Fruit fly (Drosophila melanogaster) whole organism, wandering third instar larva: ENCODE measurements around the gene Porin2.

Experiments used
- CG32264 ChIP-seq: fragments of 200-800 bp; sonication (Bioruptor generic); optimal IDR thresholded peaks from 2 replicates; lab custom pipeline; 2016; ENCODE audit warnings: missing biosample characterization, missing genetic modification characterization
- CG9705 ChIP-seq: fragments of 200-800 bp; sonication (Bioruptor generic); optimal IDR thresholded peaks from 2 replicates; lab custom pipeline; 2018; ENCODE audit warnings: missing biosample characterization, mild to moderate bottlenecking, missing genetic modification characterization
- Dif ChIP-seq: fragments of 200-275, 200-300 bp; sonication (Bioruptor generic); optimal IDR thresholded peaks from 2 replicates; lab custom pipeline; 2018; ENCODE audit warnings: missing biosample characterization, missing genetic modification characterization; ENCODE audit not compliant: partially characterized antibody
- GATAd ChIP-seq: sonication (Bioruptor generic); optimal IDR thresholded peaks from 2 replicates; lab custom pipeline; 2016; ENCODE audit warnings: missing biosample characterization, missing genetic modification characterization
- HLH106 ChIP-seq: fragments of 200-800 bp; optimal IDR thresholded peaks from 3 replicates; lab custom pipeline; 2019; ENCODE audit warnings: missing biosample characterization, mild to moderate bottlenecking, missing genetic modification characterization, moderate library complexity
- Hnf4 ChIP-seq: fragments of 200-800 bp; sonication (Bioruptor generic); optimal IDR thresholded peaks from 2 replicates; lab custom pipeline; 2016; ENCODE audit warnings: missing biosample characterization, mild to moderate bottlenecking, missing genetic modification characterization
- Hr78 ChIP-seq: fragments of >200 bp; optimal IDR thresholded peaks from 2 replicates; lab custom pipeline; 2017; ENCODE audit warnings: missing biosample characterization, missing genetic modification characterization
- Hr83 ChIP-seq: fragments of 200-300 bp; sonication (Bioruptor generic); optimal IDR thresholded peaks from 2 replicates; lab custom pipeline; 2016; ENCODE audit warnings: missing biosample characterization, mild to moderate bottlenecking, missing genetic modification characterization, moderate library complexity; ENCODE audit not compliant: poor library complexity, severe bottlenecking
- Jra ChIP-seq: sonication (Bioruptor generic); optimal IDR thresholded peaks from 2 replicates; lab custom pipeline; 2016; ENCODE audit warnings: missing biosample characterization, missing genetic modification characterization
- Mio ChIP-seq: sonication (Bioruptor generic); optimal IDR thresholded peaks from 2 replicates; lab custom pipeline; 2016; ENCODE audit warnings: missing biosample characterization, missing genetic modification characterization
- Myc ChIP-seq: fragments of >200 bp; optimal IDR thresholded peaks from 2 replicates; lab custom pipeline; 2017
- N ChIP-seq: fragments of >200 bp; optimal IDR thresholded peaks from 2 replicates; lab custom pipeline; 2018; ENCODE audit warnings: missing biosample characterization, missing external identifiers, missing genetic modification characterization
- OdsH ChIP-seq: fragments of 200-800 bp; sonication (Bioruptor generic); optimal IDR thresholded peaks from 2 replicates; lab custom pipeline; 2016; ENCODE audit warnings: missing biosample characterization, mild to moderate bottlenecking, missing genetic modification characterization
- Rel ChIP-seq, 2 experiments: fragments of 200-800 bp; sonication (Bioruptor generic) in 1 of 2; optimal IDR thresholded peaks; 2 replicates in 1 of 2; 3 replicates in 1 of 2; lab custom pipeline; 2016 to 2019; ENCODE audit warnings: mild to moderate bottlenecking in 2 of 2, missing biosample characterization in 2 of 2, missing genetic modification characterization in 2 of 2, moderate library complexity in 1 of 2
- Sp1 ChIP-seq: fragments of 200-800 bp; sonication (Bioruptor generic); optimal IDR thresholded peaks from 3 replicates; lab custom pipeline; 2019; ENCODE audit warnings: missing biosample characterization, mild to moderate bottlenecking, missing genetic modification characterization, moderate library complexity
- Vsx2 ChIP-seq: fragments of 200-300, 225-300 bp; sonication (Bioruptor generic); optimal IDR thresholded peaks from 2 replicates; lab custom pipeline; 2018; ENCODE audit warnings: missing biosample characterization, missing genetic modification characterization; ENCODE audit not compliant: partially characterized antibody
- br ChIP-seq: fragments of 200-800 bp; sonication (Bioruptor generic); optimal IDR thresholded peaks from 2 replicates; lab custom pipeline; 2016; ENCODE audit warnings: missing biosample characterization, missing genetic modification characterization
- brk ChIP-seq: fragments of 200-800 bp; sonication (Bioruptor generic); optimal IDR thresholded peaks from 2 replicates; lab custom pipeline; 2016; ENCODE audit warnings: missing biosample characterization, mild to moderate bottlenecking, missing genetic modification characterization
- dl ChIP-seq, 2 experiments: fragments of 175-275, 200-275 bp in 1 of 2; fragments of 200-275 bp in 1 of 2; sonication (Bioruptor generic); optimal IDR thresholded peaks; lab custom pipeline; 2018; ENCODE audit warnings: mild to moderate bottlenecking in 2 of 2, missing biosample characterization in 2 of 2, missing genetic modification characterization in 2 of 2, moderate library complexity in 2 of 2; ENCODE audit not compliant: partially characterized antibody in 2 of 2, insufficient read depth in 1 of 2
- dmrt93B ChIP-seq: fragments of 200-800 bp; sonication (Bioruptor generic); optimal IDR thresholded peaks from 2 replicates; lab custom pipeline; 2018; ENCODE audit warnings: missing biosample characterization, mild to moderate bottlenecking, missing genetic modification characterization
- dsf ChIP-seq: sonication (Bioruptor generic); optimal IDR thresholded peaks from 2 replicates; lab custom pipeline; 2016; ENCODE audit warnings: missing biosample characterization, missing genetic modification characterization, borderline replicate concordance
- ey ChIP-seq: fragments of 200-800 bp; sonication (Bioruptor generic); optimal IDR thresholded peaks from 2 replicates; lab custom pipeline; 2016; ENCODE audit warnings: missing biosample characterization, missing genetic modification characterization
- foxo ChIP-seq, 2 experiments: fragments of 200-800 bp; sonication (Bioruptor generic); optimal IDR thresholded peaks; 2 replicates in 1 of 2; 3 replicates in 1 of 2; lab custom pipeline; 2016 to 2017; ENCODE audit warnings: missing biosample characterization in 2 of 2, missing genetic modification characterization in 2 of 2
- fru ChIP-seq: fragments of 200-800 bp; sonication (Bioruptor generic); optimal IDR thresholded peaks from 3 replicates; lab custom pipeline; 2016; ENCODE audit warnings: missing biosample characterization, mild to moderate bottlenecking, missing genetic modification characterization
- h ChIP-seq: fragments of 200-800 bp; sonication (Bioruptor generic); optimal IDR thresholded peaks from 3 replicates; lab custom pipeline; 2016; ENCODE audit warnings: missing biosample characterization, mild to moderate bottlenecking, missing genetic modification characterization
- jim ChIP-seq: fragments of 175-275, 200-325 bp; sonication (Bioruptor generic); optimal IDR thresholded peaks from 2 replicates; lab custom pipeline; 2016; ENCODE audit warnings: missing biosample characterization, mild to moderate bottlenecking, missing genetic modification characterization
- lola ChIP-seq: fragments of >200 bp; optimal IDR thresholded peaks from 2 replicates; lab custom pipeline; 2017; ENCODE audit warnings: missing biosample characterization, missing genetic modification characterization
- psq ChIP-seq: fragments of 200-800 bp; sonication (Bioruptor generic); optimal IDR thresholded peaks from 3 replicates; lab custom pipeline; 2017; ENCODE audit warnings: missing biosample characterization, mild to moderate bottlenecking, missing genetic modification characterization, moderate library complexity
- rgr ChIP-seq: fragments of 200-800 bp; sonication (Bioruptor generic); optimal IDR thresholded peaks from 3 replicates; lab custom pipeline; 2016; ENCODE audit warnings: missing biosample characterization, mild to moderate bottlenecking, missing genetic modification characterization
- sv ChIP-seq: fragments of 200-800 bp; sonication (Bioruptor generic); optimal IDR thresholded peaks from 3 replicates; lab custom pipeline; 2016; ENCODE audit warnings: missing biosample characterization, missing genetic modification characterization
- woc ChIP-seq: sonication (Bioruptor generic); optimal IDR thresholded peaks from 2 replicates; lab custom pipeline; 2016; ENCODE audit warnings: missing biosample characterization, mild to moderate bottlenecking, missing genetic modification characterization

The Porin2 gene

dm6 chr2L:10856328-10856942, 9.6 kb upstream of the Porin2 start, which contains the start of gene Dnz1:
Gene Dnz1 (minus strand): TSS chr2L:10856644.
- TF ChIP-seq Jra (GFP tag; lab: Kevin White, UChicago) (no peak), CG32264 (GFP tag; lab: Kevin White, UChicago) (no peak), Mio (GFP tag; lab: Kevin White, UChicago) (no peak), Sp1 (GFP tag; lab: Kevin White, UChicago) (peak; percentile 28), dsf (GFP tag; lab: Kevin White, UChicago) (no peak), Dif (no peak), dmrt93B (GFP tag; lab: Kevin White, UChicago) (no peak), foxo (GFP tag; optimal IDR thresholded peaks at IDR 0.05; lab: Kevin White, UChicago) (peak in 1 of 2 experiments; percentile 64), Hnf4 (GFP tag; lab: Kevin White, UChicago) (no peak), rgr (GFP tag; lab: Kevin White, UChicago) (peak; percentile 42), Hr83 (GFP tag; lab: Kevin White, UChicago) (no peak), dl (GFP tag; optimal IDR thresholded peaks at IDR 0.05; lab: Kevin White, UChicago; ENCODE audit: insufficient read depth in 1 of 2, partially characterized antibody in 2 of 2) (no peak), fru (GFP tag; lab: Kevin White, UChicago) (peak; percentile 37), Hr78 (GFP tag; lab: Kevin White, UChicago) (no peak), lola (GFP tag; lab: Kevin White, UChicago) (no peak), HLH106 (tag; lab: Kevin White, UChicago) (peak; percentile 57), OdsH (GFP tag; lab: Kevin White, UChicago) (peak; percentile 16), h (GFP tag; lab: Kevin White, UChicago) (peak; percentile 11), sv (GFP tag; lab: Kevin White, UChicago) (peak; percentile 30), ey (GFP tag; lab: Kevin White, UChicago) (peak; percentile 43), Myc (no peak), Vsx2 (GFP tag; lab: Kevin White, UChicago) (no peak), psq (GFP tag; lab: Kevin White, UChicago) (peak; percentile 22)

dm6 chr2L:10851336-10851862, 4.6 kb upstream of the Porin2 start:
- no peak for TF ChIP-seq GATAd (GFP tag; lab: Kevin White, UChicago)
- no peak for TF ChIP-seq Jra (GFP tag; lab: Kevin White, UChicago)
- TF ChIP-seq N (GFP tag; lab: Kevin White, UChicago): no peak
- no peak for TF ChIP-seq CG9705
- no peak for TF ChIP-seq Rel (GFP tag; optimal IDR thresholded peaks at IDR 0.05; lab: Kevin White, UChicago)
- TF ChIP-seq Rel (tag; optimal IDR thresholded peaks at IDR 0.05; lab: Kevin White, UChicago): no peak
- no peak for TF ChIP-seq dl (GFP tag; optimal IDR thresholded peaks at IDR 0.05; lab: Kevin White, UChicago; ENCODE audit: insufficient read depth in 1 of 2, partially characterized antibody in 2 of 2)
- TF ChIP-seq jim (GFP tag; lab: Kevin White, UChicago): no peak
- no peak for TF ChIP-seq brk (GFP tag; lab: Kevin White, UChicago)
- no peak for TF ChIP-seq lola (GFP tag; lab: Kevin White, UChicago)
- no peak for TF ChIP-seq fru (GFP tag; lab: Kevin White, UChicago)
- TF ChIP-seq dmrt93B (GFP tag; lab: Kevin White, UChicago): no peak
- TF ChIP-seq Sp1 (GFP tag; lab: Kevin White, UChicago): no peak

dm6 chr2L:10850320-10850990, 3.6 kb upstream of the Porin2 start, which contains the start of gene porin:
Gene porin (minus strand): TSS chr2L:10850848.
- TF ChIP-seq N (GFP tag; lab: Kevin White, UChicago) (no peak), h (GFP tag; lab: Kevin White, UChicago) (peak; percentile 27), lola (GFP tag; lab: Kevin White, UChicago) (no peak), foxo (GFP tag; optimal IDR thresholded peaks at IDR 0.05; lab: Kevin White, UChicago) (peak in 1 of 2 experiments; percentile 39), woc (GFP tag; lab: Kevin White, UChicago) (no peak), Rel (GFP tag; optimal IDR thresholded peaks at IDR 0.05; lab: Kevin White, UChicago) (no peak), Rel (tag; optimal IDR thresholded peaks at IDR 0.05; lab: Kevin White, UChicago) (peak; percentile 52), br (GFP tag; lab: Kevin White, UChicago) (peak; percentile 13), Myc (peak; percentile 3), dl (GFP tag; optimal IDR thresholded peaks at IDR 0.05; lab: Kevin White, UChicago; ENCODE audit: insufficient read depth in 1 of 2, partially characterized antibody in 2 of 2) (no peak), Jra (GFP tag; lab: Kevin White, UChicago) (peak; percentile 25), Vsx2 (GFP tag; lab: Kevin White, UChicago) (peak; percentile 26), Hnf4 (GFP tag; lab: Kevin White, UChicago) (no peak), fru (GFP tag; lab: Kevin White, UChicago) (peak; percentile 18), rgr (GFP tag; lab: Kevin White, UChicago) (peak; percentile 8), psq (GFP tag; lab: Kevin White, UChicago) (peak; percentile 78), Sp1 (GFP tag; lab: Kevin White, UChicago) (peak; percentile 34)
- TF ChIP-seq, all 38 proteins: peak for 11
